Fruit fly (Drosophila melanogaster): ENCODE measurements around the gene moody.
A peak's percentile ranks its signal among the peaks of the same experiment; 100 is the strongest.

Gene moody

dm6 chrX:2008953-2009452 lies 40.9 kb downstream of the moody start, which contains the start of gene PIG-K:
PIG-K (minus strand) TSS chrX:2009364.
- TF ChIP-seq OdsH (GFP tag; optimal IDR thresholded peaks at IDR 0.05) (no peak), Dif (GFP tag; optimal IDR thresholded peaks at IDR 0.05; ENCODE audit: partially characterized antibody) (no peak), Hr83 (GFP tag; optimal IDR thresholded peaks at IDR 0.05; ENCODE audit: poor library complexity, severe bottlenecking) (no peak), woc (GFP tag; optimal IDR thresholded peaks at IDR 0.05) (no peak), CG32264 (GFP tag; optimal IDR thresholded peaks at IDR 0.05) (no peak), Dfd (GFP tag; optimal IDR thresholded peaks at IDR 0.05) (no peak), Myc (optimal IDR thresholded peaks at IDR 0.05) (no peak), HLH106 (tag; optimal IDR thresholded peaks at IDR 0.05) (no peak), tai (GFP tag; optimal IDR thresholded peaks at IDR 0.05) (no peak), rgr (GFP tag; optimal IDR thresholded peaks at IDR 0.05) (no peak), br (GFP tag; optimal IDR thresholded peaks at IDR 0.05) (no peak), usp (GFP tag; optimal IDR thresholded peaks at IDR 0.05) (no peak), CrebA (GFP tag; optimal IDR thresholded peaks at IDR 0.05; ENCODE audit: borderline replicate concordance) (no peak), GATAd (GFP tag; optimal IDR thresholded peaks at IDR 0.05) (no peak), lola (GFP tag; optimal IDR thresholded peaks at IDR 0.05) (no peak), sage (GFP tag; optimal IDR thresholded peaks at IDR 0.05) (no peak)

- no peak for TF ChIP-seq usp (GFP tag; optimal IDR thresholded peaks at IDR 0.05)
- TF ChIP-seq Rel (GFP tag; optimal IDR thresholded peaks at IDR 0.05), result no peak
- peak; percentile 31 for TF ChIP-seq Rel (tag; optimal IDR thresholded peaks at IDR 0.05)
- TF ChIP-seq OdsH (GFP tag; optimal IDR thresholded peaks at IDR 0.05), result peak; percentile 15
- TF ChIP-seq pan (optimal IDR thresholded peaks at IDR 0.05), result no peak
- peak; percentile 11 for TF ChIP-seq h (GFP tag; optimal IDR thresholded peaks at IDR 0.05)
- TF ChIP-seq br (GFP tag; optimal IDR thresholded peaks at IDR 0.05), result peak; percentile 23
- no peak for TF ChIP-seq lola (GFP tag; optimal IDR thresholded peaks at IDR 0.05)
- no peak for TF ChIP-seq Mio (GFP tag; optimal IDR thresholded peaks at IDR 0.05)
- TF ChIP-seq CG9705 (GFP tag; optimal IDR thresholded peaks at IDR 0.05), result peak; percentile 66
- peak; percentile 47 for TF ChIP-seq Hr83 (GFP tag; optimal IDR thresholded peaks at IDR 0.05; ENCODE audit: poor library complexity, severe bottlenecking)
- TF ChIP-seq Sp1 (GFP tag; optimal IDR thresholded peaks at IDR 0.05), result peak; percentile 34
- TF ChIP-seq foxo (GFP tag; optimal IDR thresholded peaks at IDR 0.05), result peak in 1 of 2 experiments; percentile 33
- peak; percentile 41 for TF ChIP-seq HLH106 (tag; optimal IDR thresholded peaks at IDR 0.05)
- TF ChIP-seq dmrt93B (GFP tag; optimal IDR thresholded peaks at IDR 0.05), result peak; percentile 42
- TF ChIP-seq rgr (GFP tag; optimal IDR thresholded peaks at IDR 0.05), result peak; percentile 63
These were observed 44.1 kb downstream of the moody start for dm6 chrX:2005840-2006239.

DNA sequence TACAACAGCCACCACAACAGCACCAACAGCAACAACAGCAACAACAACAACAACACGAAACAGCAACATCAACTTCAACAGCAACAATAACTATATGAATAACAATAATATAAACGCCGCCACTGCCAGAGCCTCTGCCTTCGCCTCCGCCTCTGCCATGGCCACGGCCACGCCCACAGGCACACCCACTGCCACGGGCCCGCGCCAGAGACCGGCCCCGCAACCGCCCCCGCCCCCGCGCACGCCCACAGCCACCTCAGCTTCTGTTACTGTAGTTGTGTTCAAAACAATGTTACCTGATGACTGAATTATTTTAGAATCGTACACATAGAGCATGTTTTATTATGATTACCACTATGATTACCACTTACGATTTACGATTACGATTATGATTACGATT lies 45.8 kb downstream of the moody start:
- TF ChIP-seq woc (GFP tag; optimal IDR thresholded peaks at IDR 0.05) (no peak), Hr78 (GFP tag; optimal IDR thresholded peaks at IDR 0.05) (no peak), Dfd (GFP tag; optimal IDR thresholded peaks at IDR 0.05) (peak; percentile 97)

DNA sequence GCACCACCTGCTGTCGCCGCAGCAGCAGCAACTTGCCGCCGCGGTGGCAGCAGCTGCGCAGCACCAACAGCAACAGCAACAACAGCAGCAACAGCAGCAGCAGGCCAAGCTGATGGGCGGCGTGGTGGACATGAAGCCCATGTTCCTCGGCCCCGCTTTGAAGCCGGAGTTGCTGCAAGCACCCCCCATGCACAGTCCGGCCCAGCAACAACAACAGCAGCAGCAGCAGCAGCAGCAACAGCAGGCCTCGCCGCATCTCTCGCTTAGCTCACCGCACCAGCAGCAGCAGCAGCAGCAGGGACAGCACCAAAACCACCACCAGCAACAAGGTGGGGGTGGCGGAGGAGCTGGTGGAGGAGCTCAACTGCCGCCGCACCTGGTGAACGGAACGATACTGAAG lies 48.9 kb downstream of the moody start:
- TF ChIP-seq Dfd (GFP tag; optimal IDR thresholded peaks at IDR 0.05), result peak; percentile 78
- no peak for TF ChIP-seq rgr (GFP tag; optimal IDR thresholded peaks at IDR 0.05)

dm6 chrX:1995653-1996052 lies 54.3 kb downstream of the moody start:
- no peak for TF ChIP-seq CrebA (GFP tag; optimal IDR thresholded peaks at IDR 0.05; ENCODE audit: borderline replicate concordance)
- TF ChIP-seq ey (GFP tag; optimal IDR thresholded peaks at IDR 0.05), result no peak
- TF ChIP-seq HLH106 (tag; optimal IDR thresholded peaks at IDR 0.05), result no peak
- no peak for TF ChIP-seq h (GFP tag; optimal IDR thresholded peaks at IDR 0.05)
- TF ChIP-seq Mio (GFP tag; optimal IDR thresholded peaks at IDR 0.05), result no peak
- no peak for TF ChIP-seq Hr83 (GFP tag; optimal IDR thresholded peaks at IDR 0.05; ENCODE audit: poor library complexity, severe bottlenecking)
- no peak for TF ChIP-seq CG32264 (GFP tag; optimal IDR thresholded peaks at IDR 0.05)
- no peak for TF ChIP-seq Abd-B (GFP tag; optimal IDR thresholded peaks at IDR 0.05)

All from whole organism, wandering third instar larva.